Worm (Caenorhabditis elegans) whole organism, L4/young adult: Measurements from ENCODE around the gene C18A3.10.

Experiments used
- W03F9.2 ChIP-seq: fragments of 150-350 bp; optimal IDR thresholded peaks from 2 replicates; lab custom pipeline; 2014; ENCODE audit warnings: missing biosample characterization, missing genetic modification characterization
- him-1 ChIP-seq: sonication (generic microtip); optimal IDR thresholded peaks from 2 replicates; lab custom pipeline; 2016; ENCODE audit warnings: missing genotype, missing genetic modification reagents, missing genetic modification characterization, missing compliant biosample characterization

DNA sequence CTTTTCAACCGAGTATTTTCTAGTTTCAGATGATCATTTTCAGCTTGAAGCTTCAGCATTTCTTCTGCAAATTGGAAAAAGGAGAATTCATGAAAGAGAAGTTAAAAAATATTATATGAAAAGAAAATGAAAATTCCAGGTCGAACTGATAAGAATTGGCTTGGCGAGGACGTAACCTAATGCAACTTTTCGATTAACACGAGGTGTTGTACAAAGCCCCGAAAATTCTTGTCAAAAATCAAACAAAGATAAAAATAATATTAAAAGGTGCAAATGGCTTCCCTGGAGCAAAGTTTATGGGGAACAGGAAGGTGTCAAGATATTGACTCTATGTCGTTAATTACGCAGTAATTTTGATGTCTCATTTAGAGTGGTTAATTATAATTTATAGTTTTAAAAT is 28.7 kb upstream of the C18A3.10 start:
- TF ChIP-seq W03F9.2 (tag; lab: Kevin White, UChicago) (no peak), him-1 (tag; lab: Kevin White, UChicago) (no peak)
